Worm (Caenorhabditis elegans) whole organism, young adult: Measurements from ENCODE around the gene dct-1.

Source experiments
- B0035.1 ChIP-seq: sonication (generic microtip); optimal IDR thresholded peaks from 2 replicates; lab custom pipeline; 2016; ENCODE audit warnings: missing genetic modification characterization, mild to moderate bottlenecking, missing compliant biosample characterization, missing genotype, missing genetic modification reagents
- B0261.1 ChIP-seq: sonication (generic microtip); optimal IDR thresholded peaks from 2 replicates; lab custom pipeline; 2016; ENCODE audit warnings: mild to moderate bottlenecking, missing genetic modification characterization, moderate library complexity, missing compliant biosample characterization
- D2030.7 ChIP-seq: fragments of 200-800 bp; sonication (Bioruptor generic); IDR thresholded peaks from 2 replicates; pipeline ENCODE4 v1.3.6; 2022; ENCODE audit warnings: missing genetic modification reagents, missing genetic modification characterization, missing compliant biosample characterization
- F22D6.2 ChIP-seq: sonication (generic microtip); optimal IDR thresholded peaks from 2 replicates; lab custom pipeline; 2016; ENCODE audit warnings: mild to moderate bottlenecking, missing genetic modification characterization, missing compliant biosample characterization
- F23B12.7 ChIP-seq: sonication (generic microtip); optimal IDR thresholded peaks from 2 replicates; lab custom pipeline; 2017; ENCODE audit warnings: missing genetic modification characterization, mild to moderate bottlenecking, missing compliant biosample characterization, antibody characterized with exemption, moderate library complexity; ENCODE audit not compliant: insufficient read depth
- F33H1.4 ChIP-seq: fragments of 200-800 bp; sonication (Bioruptor generic); IDR thresholded peaks from 2 replicates; pipeline ENCODE4 v1.3.6; 2022; ENCODE audit warnings: missing genetic modification reagents, missing genetic modification characterization, missing compliant biosample characterization
- F49E8.2 ChIP-seq: sonication (generic microtip); optimal IDR thresholded peaks from 3 replicates; lab custom pipeline; 2017; ENCODE audit warnings: missing genetic modification characterization, mild to moderate bottlenecking, missing compliant biosample characterization, antibody characterized with exemption, moderate library complexity; ENCODE audit not compliant: insufficient read depth
- F52B5.7 ChIP-seq: sonication (generic microtip); optimal IDR thresholded peaks from 2 replicates; lab custom pipeline; 2016; ENCODE audit warnings: mild to moderate bottlenecking, missing genetic modification characterization, missing compliant biosample characterization
- F55B11.4 ChIP-seq: sonication (generic microtip); optimal IDR thresholded peaks from 2 replicates; lab custom pipeline; 2016; ENCODE audit warnings: missing compliant biosample characterization, missing genetic modification characterization, borderline replicate concordance; ENCODE audit not compliant: insufficient read depth
- K11D2.4 ChIP-seq: fragments of 200-800 bp; sonication (Bioruptor generic); IDR thresholded peaks from 2 replicates; pipeline ENCODE4 v1.3.6; 2022; ENCODE audit warnings: missing genetic modification reagents, missing genetic modification characterization, missing compliant biosample characterization
- T07F8.4 ChIP-seq: sonication (generic microtip); optimal IDR thresholded peaks from 2 replicates; lab custom pipeline; 2016; ENCODE audit warnings: mild to moderate bottlenecking, missing genetic modification characterization, moderate library complexity, missing compliant biosample characterization
- Y67H2A.10 ChIP-seq: fragments of 200-800 bp; sonication (Bioruptor generic); conservative IDR thresholded peaks from 2 replicates; pipeline ENCODE4 v1.3.6; 2022; ENCODE audit warnings: missing genetic modification reagents, missing genetic modification characterization, missing compliant biosample characterization
- Y79H2A.3 ChIP-seq: fragments of 200-800 bp; sonication (Bioruptor generic); conservative IDR thresholded peaks from 2 replicates; pipeline ENCODE4 v1.3.6; 2022; ENCODE audit warnings: missing genetic modification reagents, missing genetic modification characterization, missing compliant biosample characterization
- aptf-2 ChIP-seq: fragments of 200-800 bp; sonication (Bioruptor generic); conservative IDR thresholded peaks from 2 replicates; pipeline ENCODE4 v1.3.6; 2022; ENCODE audit warnings: missing genetic modification reagents, missing genetic modification characterization, missing compliant biosample characterization
- attf-5 ChIP-seq: fragments of 200-800 bp; sonication (Bioruptor generic); optimal IDR thresholded peaks from 2 replicates; lab custom pipeline; 2018; ENCODE audit warnings: mild to moderate bottlenecking, missing genetic modification characterization, missing compliant biosample characterization
- bed-1 ChIP-seq: fragments of 200-800 bp; sonication (Bioruptor generic); IDR thresholded peaks from 2 replicates; pipeline ENCODE4 v1.3.6; 2022; ENCODE audit warnings: missing genetic modification reagents, missing genetic modification characterization, missing compliant biosample characterization
- ccch-3 ChIP-seq: fragments of 200-800 bp; sonication (Bioruptor generic); optimal IDR thresholded peaks from 2 replicates; lab custom pipeline; 2018; ENCODE audit warnings: mild to moderate bottlenecking, missing genetic modification characterization, missing compliant biosample characterization
- ceh-100 ChIP-seq: fragments of 200-800 bp; sonication (Bioruptor generic); IDR thresholded peaks from 2 replicates; pipeline ENCODE4 v1.3.6; 2022; ENCODE audit warnings: missing genetic modification reagents, missing genetic modification characterization, missing compliant biosample characterization
- ceh-27 ChIP-seq: fragments of 200-800 bp; sonication (Bioruptor generic); optimal IDR thresholded peaks from 2 replicates; lab custom pipeline; 2018; ENCODE audit warnings: mild to moderate bottlenecking, missing genetic modification characterization, moderate library complexity, missing compliant biosample characterization
- ceh-79 ChIP-seq: sonication (generic microtip); optimal IDR thresholded peaks from 2 replicates; lab custom pipeline; 2017; ENCODE audit warnings: mild to moderate bottlenecking, missing genetic modification characterization, missing compliant biosample characterization
- ceh-91 ChIP-seq: fragments of 200-800 bp; sonication (Bioruptor generic); IDR thresholded peaks from 2 replicates; pipeline ENCODE4 v1.3.6; 2022; ENCODE audit warnings: missing genetic modification reagents, missing genetic modification characterization, missing compliant biosample characterization
- dpl-1 ChIP-seq: fragments of 150-350 bp; optimal IDR thresholded peaks from 2 replicates; lab custom pipeline; 2014; ENCODE audit warnings: missing biosample characterization, missing genetic modification reagents, missing genetic modification characterization
- egrh-3 ChIP-seq: fragments of 200-800 bp; sonication (Bioruptor generic); IDR thresholded peaks from 2 replicates; pipeline ENCODE4 v1.3.6; 2022; ENCODE audit warnings: missing genetic modification reagents, missing genetic modification characterization, missing compliant biosample characterization
- ekl-4 ChIP-seq: fragments of 200-800 bp; sonication (Bioruptor generic); IDR thresholded peaks from 2 replicates; pipeline ENCODE4 v1.3.6; 2022; ENCODE audit warnings: missing genetic modification reagents, missing genetic modification characterization, missing compliant biosample characterization
- gei-17 ChIP-seq: fragments of 200-800 bp; sonication (Bioruptor generic); optimal IDR thresholded peaks from 2 replicates; lab custom pipeline; 2018; ENCODE audit warnings: mild to moderate bottlenecking, missing genetic modification characterization, missing compliant biosample characterization
- hmg-1.2 ChIP-seq: fragments of 200-800 bp; sonication (Bioruptor generic); IDR thresholded peaks from 2 replicates; pipeline ENCODE4 v1.3.6; 2022; ENCODE audit warnings: missing genetic modification reagents, missing genetic modification characterization, missing compliant biosample characterization
- lin-26 ChIP-seq: fragments of 200-800 bp; sonication (Bioruptor generic); IDR thresholded peaks from 2 replicates; pipeline ENCODE4 v1.3.6; 2022; ENCODE audit warnings: missing genetic modification reagents, missing genetic modification characterization, missing compliant biosample characterization
- lin-40 ChIP-seq: sonication (generic microtip); optimal IDR thresholded peaks from 2 replicates; lab custom pipeline; 2016; ENCODE audit warnings: missing genetic modification characterization, mild to moderate bottlenecking, missing compliant biosample characterization, missing genotype, missing genetic modification reagents
- lin-54 ChIP-seq: fragments of 200-800 bp; sonication (Bioruptor generic); optimal IDR thresholded peaks from 2 replicates; lab custom pipeline; 2018; ENCODE audit warnings: mild to moderate bottlenecking, missing genetic modification characterization, missing compliant biosample characterization
- madf-6 ChIP-seq: fragments of 200-800 bp; sonication (Bioruptor generic); IDR thresholded peaks from 2 replicates; pipeline ENCODE4 v1.3.6; 2022; ENCODE audit warnings: missing genetic modification reagents, missing genetic modification characterization, missing compliant biosample characterization
- madf-8 ChIP-seq: fragments of 200-800 bp; sonication (Bioruptor generic); conservative IDR thresholded peaks from 2 replicates; pipeline ENCODE4 v1.3.6; 2022; ENCODE audit warnings: missing genetic modification reagents, missing genetic modification characterization, missing compliant biosample characterization
- nfyb-1 ChIP-seq: fragments of 200-800 bp; sonication (Bioruptor generic); IDR thresholded peaks from 2 replicates; pipeline ENCODE4 v1.3.6; 2022; ENCODE audit warnings: missing genetic modification reagents, missing genetic modification characterization, missing compliant biosample characterization
- nhr-80 ChIP-seq: sonication (generic microtip); optimal IDR thresholded peaks from 2 replicates; lab custom pipeline; 2016; ENCODE audit warnings: missing genetic modification characterization, missing compliant biosample characterization
- pbrm-1 ChIP-seq: fragments of 200-800 bp; sonication (Bioruptor generic); IDR thresholded peaks from 2 replicates; pipeline ENCODE4 v1.3.6; 2022; ENCODE audit warnings: missing genetic modification reagents, missing genetic modification characterization, missing compliant biosample characterization
- rcor-1 ChIP-seq: fragments of 200-800 bp; sonication (Bioruptor generic); IDR thresholded peaks from 2 replicates; pipeline ENCODE4 v1.3.6; 2022; ENCODE audit warnings: missing genetic modification reagents, missing genetic modification characterization, missing compliant biosample characterization
- sea-2 ChIP-seq: fragments of 200-800 bp; sonication (Bioruptor generic); IDR thresholded peaks from 2 replicates; pipeline ENCODE4 v1.3.6; 2022; ENCODE audit warnings: missing genetic modification characterization, missing compliant biosample characterization
- somi-1 ChIP-seq: fragments of 200-800 bp; sonication (Bioruptor generic); optimal IDR thresholded peaks from 2 replicates; lab custom pipeline; 2018; ENCODE audit warnings: mild to moderate bottlenecking, missing genetic modification characterization, missing compliant biosample characterization
- tbx-9 ChIP-seq: sonication (generic microtip); optimal IDR thresholded peaks from 2 replicates; lab custom pipeline; 2016; ENCODE audit warnings: borderline replicate concordance, missing genetic modification characterization, inconsistent platforms, missing compliant biosample characterization
- ztf-25 ChIP-seq: fragments of 200-800 bp; sonication (Bioruptor generic); IDR thresholded peaks from 2 replicates; pipeline ENCODE4 v1.3.6; 2022; ENCODE audit warnings: missing genetic modification reagents, missing genetic modification characterization, missing compliant biosample characterization
- ztf-26 ChIP-seq: sonication (generic microtip); optimal IDR thresholded peaks from 2 replicates; lab custom pipeline; 2017; ENCODE audit warnings: missing genetic modification characterization, missing compliant biosample characterization
- ztf-6 ChIP-seq: fragments of 200-800 bp; sonication (Bioruptor generic); IDR thresholded peaks from 2 replicates; pipeline ENCODE4 v1.3.6; 2022; ENCODE audit warnings: missing genetic modification reagents, missing genetic modification characterization, missing compliant biosample characterization

dct-1 gene

DNA sequence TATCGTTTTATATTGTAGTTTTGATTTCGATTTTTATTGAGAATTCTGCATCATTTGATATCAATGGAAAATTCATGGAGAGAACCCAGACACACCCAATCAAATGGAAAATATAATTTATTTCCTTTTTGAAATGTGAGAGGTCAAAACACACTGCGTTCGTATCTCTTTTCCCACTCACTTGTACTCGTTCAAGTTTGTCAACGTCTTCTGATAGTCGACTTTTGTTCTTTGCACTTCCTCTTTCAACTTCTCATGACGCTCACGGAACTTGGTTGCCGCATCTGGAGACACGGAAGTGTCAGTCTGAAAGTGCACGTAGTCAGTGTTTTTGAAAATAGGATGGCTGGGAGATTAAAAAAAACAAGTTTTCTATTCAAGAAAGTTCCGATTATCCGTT lies 36.1 kb downstream of the dct-1 start:
- TF ChIP-seq ztf-26: peak; percentile 67
- TF ChIP-seq D2030.7 (GFP tag; lab: Robert Waterston, UW): no peak
- TF ChIP-seq lin-40 (tag; lab: Kevin White, UChicago): peak; percentile 71
- no peak for TF ChIP-seq sea-2 (GFP tag; lab: Robert Waterston, UW)
- TF ChIP-seq F23B12.7 (tag; lab: Kevin White, UChicago): no peak
- TF ChIP-seq somi-1 (GFP tag; lab: Kevin White, UChicago): peak; percentile 8

DNA sequence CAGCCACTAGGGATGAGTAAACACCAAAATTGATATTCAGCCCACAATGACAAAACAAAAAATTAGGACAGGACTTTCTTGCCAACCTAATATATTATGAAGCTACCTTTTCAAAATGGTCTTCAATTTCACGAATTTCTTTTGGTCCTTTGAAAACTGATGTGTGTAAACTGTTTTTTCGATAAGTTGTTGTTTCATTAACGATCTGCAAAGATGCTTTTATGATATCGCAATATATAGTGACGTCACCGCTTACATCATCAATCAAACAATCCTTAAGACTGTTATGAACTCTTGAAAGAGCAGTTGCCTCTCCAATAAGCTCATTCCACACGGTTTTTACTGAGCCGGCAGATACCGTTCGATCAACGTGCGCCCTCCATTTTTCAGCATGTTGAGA lies 37.9 kb downstream of the dct-1 start:
- TF ChIP-seq ekl-4 (GFP tag; lab: Robert Waterston, UW) (no peak), Y67H2A.10 (no peak), lin-54 (GFP tag; lab: Kevin White, UChicago) (no peak), F52B5.7 (tag; lab: Kevin White, UChicago) (no peak), pbrm-1 (GFP tag; lab: Robert Waterston, UW) (no peak), F23B12.7 (tag; lab: Kevin White, UChicago) (no peak), hmg-1.2 (GFP tag; lab: Robert Waterston, UW) (no peak), gei-17 (GFP tag; lab: Kevin White, UChicago) (no peak), bed-1 (GFP tag; lab: Robert Waterston, UW) (no peak), F22D6.2 (tag; lab: Kevin White, UChicago) (no peak), Y79H2A.3 (GFP tag; lab: Robert Waterston, UW) (no peak), F33H1.4 (GFP tag; lab: Robert Waterston, UW) (no peak), K11D2.4 (GFP tag; lab: Robert Waterston, UW) (no peak), B0261.1 (tag; lab: Kevin White, UChicago) (no peak), egrh-3 (GFP tag; lab: Robert Waterston, UW) (no peak), tbx-9 (tag; lab: Kevin White, UChicago) (no peak), ztf-25 (GFP tag; lab: Robert Waterston, UW) (no peak)

DNA sequence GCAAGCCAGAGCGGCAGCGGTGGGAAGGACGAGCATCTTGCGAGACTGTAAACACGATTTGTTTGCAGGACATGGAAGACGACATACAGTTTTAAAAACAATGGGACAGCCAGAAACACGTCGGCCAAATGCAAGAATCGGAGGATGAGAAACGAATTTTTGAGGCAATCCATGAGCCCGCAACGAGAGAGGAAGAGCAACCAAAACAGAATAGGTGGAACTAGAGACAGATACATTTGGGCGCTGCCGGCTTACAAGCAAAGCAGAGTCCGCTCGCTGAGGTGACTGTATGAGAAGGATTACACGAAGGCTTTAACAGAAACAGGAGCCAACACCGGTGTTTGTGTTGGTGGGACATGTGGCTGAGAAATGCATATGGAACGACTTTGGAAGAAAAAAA lies 40.3 kb downstream of the dct-1 start:
- no peak for TF ChIP-seq attf-5 (GFP tag; lab: Kevin White, UChicago)

DNA sequence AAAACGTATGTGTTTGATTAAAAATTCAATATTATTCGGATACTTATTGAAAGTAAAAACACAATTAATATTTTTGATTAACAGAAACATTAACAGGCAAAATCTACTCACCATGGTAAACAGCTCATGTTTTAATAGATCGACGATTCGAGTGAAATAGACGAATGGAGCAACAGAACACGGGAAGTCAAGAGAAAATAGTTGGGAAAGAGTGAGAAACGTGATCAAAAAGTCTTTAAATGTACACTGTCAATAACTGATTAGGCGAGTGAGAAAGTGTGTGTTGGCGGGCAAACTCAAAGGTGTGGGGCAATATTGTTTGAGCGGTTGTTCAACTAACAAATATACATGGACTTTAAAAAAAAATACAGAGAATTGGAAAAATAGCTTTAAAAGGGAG lies 43.8 kb downstream of the dct-1 start, which contains the start of gene sdpn-1:
Gene sdpn-1 (minus strand): TSS at position 262 of the 400 bp plus-strand sequence.
- TF ChIP-seq nhr-80 (tag; lab: Kevin White, UChicago): peak; percentile 74
- TF ChIP-seq rcor-1 (GFP tag; lab: Robert Waterston, UW): no peak
- no peak for TF ChIP-seq F55B11.4
- no peak for TF ChIP-seq B0035.1 (tag; lab: Kevin White, UChicago)
- no peak for TF ChIP-seq ceh-100
- no peak for TF ChIP-seq ceh-91 (GFP tag; lab: Robert Waterston, UW)

DNA sequence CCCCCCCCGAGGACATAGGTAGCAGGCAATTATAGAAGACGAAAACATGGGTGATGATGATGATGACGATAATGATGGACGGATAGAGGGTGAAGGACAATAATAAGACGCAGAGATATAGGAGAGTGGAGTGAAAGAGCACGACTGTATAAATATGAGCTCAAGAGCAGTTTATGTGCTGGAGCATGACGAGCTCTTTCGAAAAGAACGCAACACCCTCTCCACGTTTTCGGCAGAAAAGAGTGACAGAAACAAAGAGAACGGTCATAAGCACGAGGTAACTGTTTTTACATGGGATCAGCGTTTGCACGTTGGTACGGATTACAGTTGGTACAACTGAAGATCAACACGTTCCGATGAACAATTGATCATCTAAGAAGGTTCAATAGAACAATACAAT lies 44.8 kb downstream of the dct-1 start:
- TF ChIP-seq lin-26 (GFP tag; lab: Robert Waterston, UW) (0 out of 2 replicates have a peak, but pooled peaks have one; percentile 12), T07F8.4 (no peak)

DNA sequence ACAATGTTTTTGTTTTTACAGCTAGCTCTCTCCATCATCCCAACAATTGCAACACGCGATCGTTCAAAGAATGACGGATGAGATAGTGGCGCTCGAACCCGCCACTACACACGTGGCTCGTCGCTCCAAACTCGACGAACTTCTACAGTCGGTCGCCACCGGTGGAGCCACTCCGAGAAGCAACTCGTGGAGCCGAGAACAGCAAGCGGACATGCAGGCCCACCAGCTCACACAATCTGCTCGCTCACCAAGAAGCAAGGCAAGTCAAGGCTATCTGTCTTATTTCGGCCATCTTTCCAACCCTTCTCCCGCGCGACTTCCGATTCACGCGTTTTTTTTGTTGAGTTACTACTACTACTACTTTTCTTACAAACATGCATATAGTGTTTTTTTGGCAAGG lies 49.5 kb downstream of the dct-1 start, which contains the start of the genes F45E1.1 and F45E1.2:
Gene F45E1.1 (plus strand): TSS at position 20 of the 400 bp plus-strand sequence.
Gene F45E1.2 (plus strand): TSS at position 71 of the 400 bp plus-strand sequence.
- no peak for TF ChIP-seq somi-1 (GFP tag; lab: Kevin White, UChicago)
- no peak for TF ChIP-seq bed-1 (GFP tag; lab: Robert Waterston, UW)
- no peak for TF ChIP-seq F49E8.2 (tag; lab: Kevin White, UChicago)
- TF ChIP-seq D2030.7 (GFP tag; lab: Robert Waterston, UW): no peak
- TF ChIP-seq hmg-1.2 (GFP tag; lab: Robert Waterston, UW): no peak
- TF ChIP-seq ztf-6: no peak
- no peak for TF ChIP-seq ceh-27
- TF ChIP-seq nfyb-1 (GFP tag; lab: Robert Waterston, UW): no peak
- TF ChIP-seq lin-54 (GFP tag; lab: Kevin White, UChicago): no peak
- TF ChIP-seq dpl-1 (GFP tag; lab: Kevin White, UChicago): no peak
- TF ChIP-seq F23B12.7 (tag; lab: Kevin White, UChicago): no peak
- TF ChIP-seq madf-8 (GFP tag; lab: Robert Waterston, UW): no peak
- no peak for TF ChIP-seq madf-6 (GFP tag; lab: Robert Waterston, UW)
- TF ChIP-seq ccch-3 (GFP tag; lab: Kevin White, UChicago): no peak
- no peak for TF ChIP-seq aptf-2 (GFP tag; lab: Robert Waterston, UW)
- no peak for TF ChIP-seq ceh-79 (tag; lab: Kevin White, UChicago)
